Fruit fly (Drosophila melanogaster): Measurements from ENCODE around the gene CG4829.

CG4829 gene

dm6 chrX:16837588-16838178 lies 26.2 kb downstream of the CG4829 start:
- TF ChIP-seq sens (GFP tag) (peak; percentile 31), CG3065 (GFP tag; optimal IDR thresholded peaks at IDR 0.05) (no peak), sug (tag; optimal IDR thresholded peaks at IDR 0.05) (peak; percentile 42), amos (GFP tag; IDR thresholded peaks at IDR 0.05; ENCODE audit: partially characterized antibody) (no peak), Hey (tag; optimal IDR thresholded peaks at IDR 0.05) (no peak), CG11696 (GFP tag; IDR thresholded peaks at IDR 0.05) (no peak), Hmr (GFP tag; optimal IDR thresholded peaks at IDR 0.05) (no peak), CG2199 (GFP tag; IDR thresholded peaks at IDR 0.05) (0 out of 3 replicates have a peak, but pooled peaks have one; percentile 16), CG13123 (GFP tag; optimal IDR thresholded peaks at IDR 0.05) (no peak), bsh (GFP tag; optimal IDR thresholded peaks at IDR 0.05) (no peak), CG1647 (GFP tag; optimal IDR thresholded peaks at IDR 0.05) (no peak), pfk (GFP tag; optimal IDR thresholded peaks at IDR 0.05) (no peak), Blimp-1 (GFP tag; optimal IDR thresholded peaks at IDR 0.05) (no peak), MESR4 (GFP tag; optimal IDR thresholded peaks at IDR 0.05) (no peak), NfI (GFP tag; optimal IDR thresholded peaks at IDR 0.05) (no peak), wor (GFP tag; IDR thresholded peaks at IDR 0.05) (no peak), CG10209 (GFP tag; optimal IDR thresholded peaks at IDR 0.05) (no peak), Ets97D (GFP tag; optimal IDR thresholded peaks at IDR 0.05) (no peak), HLH4C (GFP tag; IDR thresholded peaks at IDR 0.05; ENCODE audit: partially characterized antibody) (peak; percentile 58; the same call in 2 of the 3 replicates), B-H1 (GFP tag; IDR thresholded peaks at IDR 0.05) (no peak), HmgD (GFP tag; optimal IDR thresholded peaks at IDR 0.05) (no peak), CG5245 (GFP tag; optimal IDR thresholded peaks at IDR 0.05) (no peak), D19B (GFP tag; optimal IDR thresholded peaks at IDR 0.05) (peak; percentile 63), CG8290 (GFP tag; optimal IDR thresholded peaks at IDR 0.05) (no peak), CG8290 (tag; optimal IDR thresholded peaks at IDR 0.05) (no peak), sens-2 (GFP tag; IDR thresholded peaks at IDR 0.05) (no peak), Taf1 (GFP tag; IDR thresholded peaks at IDR 0.05) (0 out of 2 replicates have a peak, but pooled peaks have one; percentile 18), Nf-YB (GFP tag; optimal IDR thresholded peaks at IDR 0.05) (no peak), CG18476 (GFP tag; optimal IDR thresholded peaks at IDR 0.05) (no peak), crp (GFP tag; optimal IDR thresholded peaks at IDR 0.05) (no peak), fd96Cb (tag; optimal IDR thresholded peaks at IDR 0.05) (no peak), sima (GFP tag; optimal IDR thresholded peaks at IDR 0.05) (no peak), Med (GFP tag) (peak; percentile 53), H15 (GFP tag; IDR thresholded peaks at IDR 0.05) (no peak), Asciz (GFP tag; optimal IDR thresholded peaks at IDR 0.05) (no peak), maf-S (GFP tag; optimal IDR thresholded peaks at IDR 0.05) (no peak), Meics (GFP tag; optimal IDR thresholded peaks at IDR 0.05) (no peak), C15 (GFP tag; IDR thresholded peaks at IDR 0.05) (no peak), caup (GFP tag; optimal IDR thresholded peaks at IDR 0.05; ENCODE audit: severe bottlenecking) (no peak), ham (GFP tag; IDR thresholded peaks at IDR 0.05) (no peak), Nf-YA (GFP tag; IDR thresholded peaks at IDR 0.05) (no peak), fru (optimal IDR thresholded peaks at IDR 0.05) (no peak), usp (GFP tag; optimal IDR thresholded peaks at IDR 0.05) (no peak), phol (tag; optimal IDR thresholded peaks at IDR 0.05) (no peak), CG15514 (GFP tag; optimal IDR thresholded peaks at IDR 0.05) (peak; percentile 1), CG13624 (GFP tag; optimal IDR thresholded peaks at IDR 0.05) (no peak), en (GFP tag; optimal IDR thresholded peaks at IDR 0.05) (no peak), CG2889 (GFP tag; IDR thresholded peaks at IDR 0.05) (no peak), sd (tag; optimal IDR thresholded peaks at IDR 0.05) (no peak), slou (GFP tag; optimal IDR thresholded peaks at IDR 0.05) (no peak), ci (GFP tag; IDR thresholded peaks at IDR 0.05) (0 out of 3 replicates have a peak, but pooled peaks have one; percentile 45)

Measured in whole organism, embryonic.